Worm (Caenorhabditis elegans): ENCODE results near the gene nck-1.

DNA sequence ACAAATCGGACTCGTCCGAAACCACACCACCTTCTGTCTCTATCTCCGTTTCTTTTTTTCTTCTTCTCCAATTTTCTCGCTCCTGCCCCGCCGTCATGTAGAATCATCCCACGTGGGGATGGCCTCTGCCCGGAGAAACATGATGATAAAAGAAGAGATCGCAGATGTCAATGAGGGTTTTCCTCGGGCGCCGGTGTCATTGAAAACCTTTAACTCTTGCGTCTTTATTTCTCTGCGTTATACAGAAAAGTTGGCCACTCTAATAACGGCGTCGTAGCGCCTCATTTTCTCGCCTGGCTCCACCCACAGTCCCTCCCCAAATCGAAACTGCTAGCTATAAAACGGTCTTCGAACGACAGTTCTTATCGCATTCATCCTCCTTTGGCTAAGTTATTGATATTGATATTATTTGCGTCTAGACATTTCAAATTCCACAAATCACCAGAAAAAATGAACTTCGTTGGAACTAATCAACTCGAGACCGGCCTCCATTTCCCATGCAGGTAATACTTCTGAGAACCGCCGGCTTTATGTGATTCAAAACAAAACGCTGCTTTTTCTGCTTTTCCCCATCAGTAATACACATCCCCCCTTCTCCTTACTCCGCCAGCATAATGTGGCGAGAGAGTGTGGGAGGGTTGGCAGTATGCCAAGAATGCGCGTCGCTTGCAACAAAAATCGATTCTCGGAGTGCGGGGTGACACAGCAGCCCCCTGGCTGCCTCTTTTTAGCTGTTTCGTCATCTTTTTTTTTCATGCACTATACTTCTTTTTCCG, 8.0 kb downstream of the nck-1 start:
- TF ChIP-seq tbx-37 (GFP tag; conservative IDR thresholded peaks at IDR 0.05) (no peak), hnd-1 (tag; optimal IDR thresholded peaks at IDR 0.05) (no peak), flt-1 (GFP tag; IDR thresholded peaks at IDR 0.05) (no peak), pes-1 (GFP tag; IDR thresholded peaks at IDR 0.05) (no peak), sea-1 (GFP tag; conservative IDR thresholded peaks at IDR 0.05) (no peak), B0310.2 (tag; optimal IDR thresholded peaks at IDR 0.05) (no peak), ama-1 (optimal IDR thresholded peaks at IDR 0.05) (no peak), tra-4 (tag; optimal IDR thresholded peaks at IDR 0.05) (no peak), scrt-1 (GFP tag; IDR thresholded peaks at IDR 0.05) (no peak), ceh-13 (GFP tag; optimal IDR thresholded peaks at IDR 0.05) (no peak), ets-7 (tag; optimal IDR thresholded peaks at IDR 0.05) (no peak), hmbx-1 (tag; optimal IDR thresholded peaks at IDR 0.05) (no peak)
